Worm (Caenorhabditis elegans) whole organism, L4/young adult: ENCODE results near the gene C35D10.3.

Source experiments
- W03F9.2 ChIP-seq: fragments of 150-350 bp; optimal IDR thresholded peaks from 2 replicates; lab custom pipeline; 2014; ENCODE audit warnings: missing biosample characterization, missing genetic modification characterization
- dao-5 ChIP-seq: sonication (generic microtip); optimal IDR thresholded peaks from 2 replicates; lab custom pipeline; 2016; ENCODE audit warnings: missing genotype, missing genetic modification characterization, moderate library complexity, missing compliant biosample characterization
- him-1 ChIP-seq: sonication (generic microtip); optimal IDR thresholded peaks from 2 replicates; lab custom pipeline; 2016; ENCODE audit warnings: missing genotype, missing genetic modification reagents, missing genetic modification characterization, missing compliant biosample characterization

The C35D10.3 gene

ce11 chrIII:4918906-4919305, 50.2 kb downstream of the C35D10.3 start:
- TF ChIP-seq him-1 (tag; lab: Kevin White, UChicago): no peak
- TF ChIP-seq dao-5 (tag; lab: Kevin White, UChicago): no peak
- TF ChIP-seq W03F9.2: no peak
